Worm (Caenorhabditis elegans) whole organism, young adult: ENCODE measurements around the gene grl-17.

Experiments used
- B0261.1 ChIP-seq: sonication (generic microtip); optimal IDR thresholded peaks from 2 replicates; lab custom pipeline; 2016; ENCODE audit warnings: mild to moderate bottlenecking, missing genetic modification characterization, moderate library complexity, missing compliant biosample characterization
- B0336.3 ChIP-seq: fragments of 200-800 bp; sonication (Bioruptor generic); IDR thresholded peaks from 2 replicates; pipeline ENCODE4 v1.3.6; 2022; ENCODE audit warnings: missing genetic modification characterization, missing compliant biosample characterization
- C06A6.2 ChIP-seq: fragments of 200-800 bp; sonication (Bioruptor generic); conservative IDR thresholded peaks from 2 replicates; pipeline ENCODE4 v1.3.6; 2022; ENCODE audit warnings: missing genetic modification characterization, missing compliant biosample characterization
- C17E4.6 ChIP-seq: fragments of 200-800 bp; sonication (Bioruptor generic); IDR thresholded peaks from 2 replicates; pipeline ENCODE4 v1.3.6; 2022; ENCODE audit warnings: missing genetic modification reagents, missing genetic modification characterization, missing compliant biosample characterization
- D2030.7 ChIP-seq: fragments of 200-800 bp; sonication (Bioruptor generic); IDR thresholded peaks from 2 replicates; pipeline ENCODE4 v1.3.6; 2022; ENCODE audit warnings: missing genetic modification reagents, missing genetic modification characterization, missing compliant biosample characterization
- F22D6.2 ChIP-seq: sonication (generic microtip); optimal IDR thresholded peaks from 2 replicates; lab custom pipeline; 2016; ENCODE audit warnings: mild to moderate bottlenecking, missing genetic modification characterization, missing compliant biosample characterization
- F33H1.4 ChIP-seq: fragments of 200-800 bp; sonication (Bioruptor generic); IDR thresholded peaks from 2 replicates; pipeline ENCODE4 v1.3.6; 2022; ENCODE audit warnings: missing genetic modification reagents, missing genetic modification characterization, missing compliant biosample characterization
- F39B2.1 ChIP-seq: fragments of 200-800 bp; sonication (Bioruptor generic); IDR thresholded peaks from 2 replicates; pipeline ENCODE4 v1.3.6; 2022; ENCODE audit warnings: missing genetic modification reagents, missing genetic modification characterization, missing compliant biosample characterization
- F57A8.1 ChIP-seq: fragments of 200-800 bp; sonication (Bioruptor generic); optimal IDR thresholded peaks from 2 replicates; lab custom pipeline; 2018; ENCODE audit warnings: mild to moderate bottlenecking, missing genetic modification characterization, moderate library complexity, missing compliant biosample characterization
- F57C9.4 ChIP-seq: sonication (generic microtip); optimal IDR thresholded peaks from 2 replicates; lab custom pipeline; 2017; ENCODE audit warnings: mild to moderate bottlenecking, missing genetic modification characterization, missing compliant biosample characterization
- K12H6.12 ChIP-seq: fragments of 200-800 bp; sonication (Bioruptor generic); optimal IDR thresholded peaks from 2 replicates; lab custom pipeline; 2018; ENCODE audit warnings: mild to moderate bottlenecking, missing genetic modification characterization, missing compliant biosample characterization
- T07F8.4 ChIP-seq: sonication (generic microtip); optimal IDR thresholded peaks from 2 replicates; lab custom pipeline; 2016; ENCODE audit warnings: mild to moderate bottlenecking, missing genetic modification characterization, moderate library complexity, missing compliant biosample characterization
- Y67H2A.10 ChIP-seq: fragments of 200-800 bp; sonication (Bioruptor generic); conservative IDR thresholded peaks from 2 replicates; pipeline ENCODE4 v1.3.6; 2022; ENCODE audit warnings: missing genetic modification reagents, missing genetic modification characterization, missing compliant biosample characterization
- Y95B8A.8 ChIP-seq: fragments of 200-800 bp; sonication (Bioruptor generic); IDR thresholded peaks from 2 replicates; pipeline ENCODE4 v1.3.6; 2022; ENCODE audit warnings: missing genetic modification reagents, missing genetic modification characterization, missing compliant biosample characterization
- ZK185.1 ChIP-seq: sonication (generic microtip); optimal IDR thresholded peaks from 2 replicates; lab custom pipeline; 2016; ENCODE audit warnings: mild to moderate bottlenecking, missing genetic modification characterization, missing compliant biosample characterization; ENCODE audit not compliant: poor library complexity, severe bottlenecking
- bed-1 ChIP-seq: fragments of 200-800 bp; sonication (Bioruptor generic); IDR thresholded peaks from 2 replicates; pipeline ENCODE4 v1.3.6; 2022; ENCODE audit warnings: missing genetic modification reagents, missing genetic modification characterization, missing compliant biosample characterization
- ccch-3 ChIP-seq: fragments of 200-800 bp; sonication (Bioruptor generic); optimal IDR thresholded peaks from 2 replicates; lab custom pipeline; 2018; ENCODE audit warnings: mild to moderate bottlenecking, missing genetic modification characterization, missing compliant biosample characterization
- cebp-2 ChIP-seq: fragments of 200-800 bp; sonication (Bioruptor generic); IDR thresholded peaks from 2 replicates; pipeline ENCODE4 v1.3.6; 2022; ENCODE audit warnings: missing genetic modification characterization, missing compliant biosample characterization
- ceh-79 ChIP-seq: sonication (generic microtip); optimal IDR thresholded peaks from 2 replicates; lab custom pipeline; 2017; ENCODE audit warnings: mild to moderate bottlenecking, missing genetic modification characterization, missing compliant biosample characterization
- ceh-91 ChIP-seq: fragments of 200-800 bp; sonication (Bioruptor generic); IDR thresholded peaks from 2 replicates; pipeline ENCODE4 v1.3.6; 2022; ENCODE audit warnings: missing genetic modification reagents, missing genetic modification characterization, missing compliant biosample characterization
- egl-18 ChIP-seq: fragments of 200-800 bp; sonication (Bioruptor generic); IDR thresholded peaks from 2 replicates; pipeline ENCODE4 v1.3.6; 2022; ENCODE audit warnings: missing genetic modification reagents, missing genetic modification characterization, missing compliant biosample characterization
- egl-44 ChIP-seq: fragments of 200-800 bp; sonication (Bioruptor generic); IDR thresholded peaks from 2 replicates; pipeline ENCODE4 v1.3.6; 2022; ENCODE audit warnings: missing genetic modification reagents, missing genetic modification characterization, missing compliant biosample characterization
- ets-4 ChIP-seq: fragments of 200-800 bp; sonication (Bioruptor generic); optimal IDR thresholded peaks from 2 replicates; lab custom pipeline; 2018; ENCODE audit warnings: mild to moderate bottlenecking, missing genetic modification characterization, missing compliant biosample characterization
- him-1 ChIP-seq: sonication (generic microtip); optimal IDR thresholded peaks from 2 replicates; lab custom pipeline; 2016; ENCODE audit warnings: missing genotype, missing genetic modification reagents, missing genetic modification characterization, missing compliant biosample characterization
- hlh-12 ChIP-seq: sonication (generic microtip); optimal IDR thresholded peaks from 2 replicates; lab custom pipeline; 2016; ENCODE audit warnings: missing genetic modification characterization, missing compliant biosample characterization
- hmg-1.2 ChIP-seq: fragments of 200-800 bp; sonication (Bioruptor generic); IDR thresholded peaks from 2 replicates; pipeline ENCODE4 v1.3.6; 2022; ENCODE audit warnings: missing genetic modification reagents, missing genetic modification characterization, missing compliant biosample characterization
- hmg-20 ChIP-seq: fragments of 200-800 bp; sonication (Bioruptor generic); IDR thresholded peaks from 2 replicates; pipeline ENCODE4 v1.3.6; 2022; ENCODE audit warnings: missing genetic modification reagents, missing genetic modification characterization, missing compliant biosample characterization
- lsl-1 ChIP-seq: fragments of 200-800 bp; sonication (Bioruptor generic); optimal IDR thresholded peaks from 2 replicates; lab custom pipeline; 2018; ENCODE audit warnings: mild to moderate bottlenecking, missing genetic modification characterization, moderate library complexity, missing compliant biosample characterization
- lsy-27 ChIP-seq: sonication (generic microtip); optimal IDR thresholded peaks from 2 replicates; lab custom pipeline; 2017; ENCODE audit warnings: missing genetic modification characterization, mild to moderate bottlenecking, missing compliant biosample characterization, antibody characterized with exemption, missing genotype, borderline replicate concordance; ENCODE audit not compliant: insufficient read depth
- madf-8 ChIP-seq: fragments of 200-800 bp; sonication (Bioruptor generic); conservative IDR thresholded peaks from 2 replicates; pipeline ENCODE4 v1.3.6; 2022; ENCODE audit warnings: missing genetic modification reagents, missing genetic modification characterization, missing compliant biosample characterization
- mel-28 ChIP-seq: sonication (generic microtip); optimal IDR thresholded peaks from 2 replicates; lab custom pipeline; 2016; ENCODE audit warnings: borderline replicate concordance, mild to moderate bottlenecking, missing genetic modification characterization, missing compliant biosample characterization
- mxl-1 ChIP-seq: sonication (generic microtip); optimal IDR thresholded peaks from 2 replicates; lab custom pipeline; 2016; ENCODE audit warnings: missing genetic modification characterization, missing compliant biosample characterization
- nfyb-1 ChIP-seq: fragments of 200-800 bp; sonication (Bioruptor generic); IDR thresholded peaks from 2 replicates; pipeline ENCODE4 v1.3.6; 2022; ENCODE audit warnings: missing genetic modification reagents, missing genetic modification characterization, missing compliant biosample characterization
- nhr-120 ChIP-seq: fragments of 200-800 bp; sonication (Bioruptor generic); IDR thresholded peaks from 2 replicates; pipeline ENCODE4 v1.3.6; 2022; ENCODE audit warnings: missing genetic modification characterization, missing compliant biosample characterization
- nhr-179 ChIP-seq: sonication (generic microtip); optimal IDR thresholded peaks from 2 replicates; lab custom pipeline; 2016; ENCODE audit warnings: mild to moderate bottlenecking, missing genetic modification characterization, missing compliant biosample characterization
- nhr-27 ChIP-seq: fragments of 200-800 bp; sonication (Bioruptor generic); optimal IDR thresholded peaks from 2 replicates; lab custom pipeline; 2018; ENCODE audit warnings: mild to moderate bottlenecking, missing genetic modification characterization, moderate library complexity, missing compliant biosample characterization
- nhr-80 ChIP-seq: sonication (generic microtip); optimal IDR thresholded peaks from 2 replicates; lab custom pipeline; 2016; ENCODE audit warnings: missing genetic modification characterization, missing compliant biosample characterization
- rcor-1 ChIP-seq: fragments of 200-800 bp; sonication (Bioruptor generic); IDR thresholded peaks from 2 replicates; pipeline ENCODE4 v1.3.6; 2022; ENCODE audit warnings: missing genetic modification reagents, missing genetic modification characterization, missing compliant biosample characterization
- rec-8 ChIP-seq, 2 experiments: sonication (generic microtip); optimal IDR thresholded peaks; 2 replicates each; lab custom pipeline; 2016; ENCODE audit warnings: mild to moderate bottlenecking in 2 of 2, missing genetic modification characterization in 2 of 2, missing genetic modification reagents in 2 of 2, missing genotype in 2 of 2, missing biosample characterization in 1 of 2, missing compliant biosample characterization in 1 of 2, moderate library complexity in 1 of 2
- snpc-1.1 ChIP-seq: sonication (generic microtip); optimal IDR thresholded peaks from 2 replicates; lab custom pipeline; 2017; ENCODE audit warnings: missing genetic modification characterization, mild to moderate bottlenecking, missing compliant biosample characterization, antibody characterized with exemption, moderate library complexity, missing genotype, missing genetic modification reagents; ENCODE audit not compliant: insufficient read depth
- tbx-9 ChIP-seq: sonication (generic microtip); optimal IDR thresholded peaks from 2 replicates; lab custom pipeline; 2016; ENCODE audit warnings: borderline replicate concordance, missing genetic modification characterization, inconsistent platforms, missing compliant biosample characterization
- tlf-1 ChIP-seq: fragments of 200-800 bp; sonication (Bioruptor generic); optimal IDR thresholded peaks from 2 replicates; lab custom pipeline; 2018; ENCODE audit warnings: mild to moderate bottlenecking, missing genetic modification characterization, missing compliant biosample characterization
- ztf-25 ChIP-seq: fragments of 200-800 bp; sonication (Bioruptor generic); IDR thresholded peaks from 2 replicates; pipeline ENCODE4 v1.3.6; 2022; ENCODE audit warnings: missing genetic modification reagents, missing genetic modification characterization, missing compliant biosample characterization
- ztf-26 ChIP-seq: sonication (generic microtip); optimal IDR thresholded peaks from 2 replicates; lab custom pipeline; 2017; ENCODE audit warnings: missing genetic modification characterization, missing compliant biosample characterization
- ztf-3 ChIP-seq: fragments of 200-800 bp; sonication (Bioruptor generic); optimal IDR thresholded peaks from 2 replicates; lab custom pipeline; 2018; ENCODE audit warnings: mild to moderate bottlenecking, missing genetic modification characterization, missing compliant biosample characterization

grl-17 gene

DNA sequence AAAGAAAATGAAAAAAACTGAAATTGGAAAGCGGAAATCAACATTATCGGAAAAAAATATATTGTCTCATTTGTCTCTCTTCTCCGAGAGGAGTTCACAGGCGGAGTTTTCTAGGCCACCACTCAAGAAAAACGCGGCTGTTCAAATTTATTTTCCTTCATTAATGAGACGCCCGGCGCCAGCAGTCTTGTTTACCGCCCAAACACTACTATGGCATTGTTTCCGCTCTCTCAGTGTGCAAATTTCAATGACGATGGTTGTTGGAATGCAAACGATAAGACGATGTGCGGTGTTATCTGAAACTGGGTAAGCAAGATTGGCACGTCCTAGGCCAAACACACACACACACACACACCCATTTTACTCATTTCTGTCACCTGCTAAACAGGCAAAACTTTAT lies 7.0 kb downstream of the grl-17 start, which contains the start of gene cav-2 (continued):
- TF ChIP-seq F33H1.4 (peak; percentile 44), rec-8 (tag; optimal IDR thresholded peaks at IDR 0.05; lab: Kevin White, UChicago) (peak in 1 of 2 experiments; percentile 66), egl-18 (GFP tag; lab: Robert Waterston, UW) (no peak), lsl-1 (GFP tag; lab: Kevin White, UChicago) (peak; percentile 36), ceh-91 (GFP tag; lab: Robert Waterston, UW) (no peak), mel-28 (tag; lab: Kevin White, UChicago) (no peak), Y95B8A.8 (GFP tag; lab: Robert Waterston, UW) (peak; percentile 71; the same call in 1 of the 2 replicates), nhr-179 (tag; lab: Kevin White, UChicago) (no peak), nhr-27 (tag; lab: Kevin White, UChicago) (peak; percentile 57), madf-8 (GFP tag; lab: Robert Waterston, UW) (peak; percentile 45), nhr-120 (GFP tag; lab: Robert Waterston, UW) (0 out of 2 replicates have a peak, but pooled peaks have one; percentile 53), ets-4 (GFP tag; lab: Kevin White, UChicago) (peak; percentile 98), mxl-1 (tag; lab: Kevin White, UChicago) (no peak), F57C9.4 (tag; lab: Kevin White, UChicago) (no peak), T07F8.4 (tag; lab: Kevin White, UChicago) (no peak), him-1 (tag; lab: Kevin White, UChicago) (peak; percentile 61), F57A8.1 (GFP tag; lab: Kevin White, UChicago) (no peak), D2030.7 (GFP tag; lab: Robert Waterston, UW) (peak; percentile 41), nfyb-1 (GFP tag; lab: Robert Waterston, UW) (peak; percentile 52; the same call in 1 of the 2 replicates), nhr-80 (tag; lab: Kevin White, UChicago) (peak; percentile 95), F39B2.1 (GFP tag; lab: Robert Waterston, UW) (no peak), rcor-1 (GFP tag; lab: Robert Waterston, UW) (peak; percentile 71), tbx-9 (tag; lab: Kevin White, UChicago) (no peak), hlh-12 (no peak), B0261.1 (tag; lab: Kevin White, UChicago) (no peak), ccch-3 (GFP tag; lab: Kevin White, UChicago) (no peak), C06A6.2 (GFP tag; lab: Robert Waterston, UW) (0 out of 2 replicates have a peak, but pooled peaks have one; percentile 28), B0336.3 (GFP tag; lab: Robert Waterston, UW) (peak; percentile 61; the same call in 1 of the 2 replicates)

DNA sequence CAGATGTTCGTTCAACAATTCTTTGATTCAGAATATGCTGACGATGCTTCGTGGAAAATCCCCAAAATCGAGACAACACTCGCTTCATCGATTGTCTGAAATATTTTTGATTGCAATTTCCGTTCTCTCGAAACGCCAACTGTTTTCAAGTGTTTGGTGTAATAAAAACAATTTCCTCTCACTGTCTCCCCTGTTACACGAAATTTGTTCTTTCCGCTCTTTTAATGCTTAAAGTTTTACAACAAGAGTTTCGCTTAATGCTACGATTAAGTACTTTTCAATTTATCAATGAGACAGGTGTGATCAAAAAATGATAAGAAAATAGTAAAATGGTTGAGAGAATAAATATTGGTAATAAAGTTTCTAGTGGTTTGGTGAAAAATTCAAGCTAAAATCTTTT lies 7.4 kb downstream of the grl-17 start, which contains the start of gene C56A3.6:
Gene C56A3.6, minus strand, starts transcription at position 101 of the 400 bp plus-strand sequence.
- TF ChIP-seq F22D6.2 (tag; lab: Kevin White, UChicago) (no peak), nhr-120 (GFP tag; lab: Robert Waterston, UW) (no peak), bed-1 (GFP tag; lab: Robert Waterston, UW) (no peak), ztf-26 (tag; lab: Kevin White, UChicago) (no peak), ceh-79 (tag; lab: Kevin White, UChicago) (no peak), F57A8.1 (GFP tag; lab: Kevin White, UChicago) (no peak), ZK185.1 (tag; lab: Kevin White, UChicago) (no peak), cebp-2 (GFP tag; lab: Robert Waterston, UW) (no peak)

DNA sequence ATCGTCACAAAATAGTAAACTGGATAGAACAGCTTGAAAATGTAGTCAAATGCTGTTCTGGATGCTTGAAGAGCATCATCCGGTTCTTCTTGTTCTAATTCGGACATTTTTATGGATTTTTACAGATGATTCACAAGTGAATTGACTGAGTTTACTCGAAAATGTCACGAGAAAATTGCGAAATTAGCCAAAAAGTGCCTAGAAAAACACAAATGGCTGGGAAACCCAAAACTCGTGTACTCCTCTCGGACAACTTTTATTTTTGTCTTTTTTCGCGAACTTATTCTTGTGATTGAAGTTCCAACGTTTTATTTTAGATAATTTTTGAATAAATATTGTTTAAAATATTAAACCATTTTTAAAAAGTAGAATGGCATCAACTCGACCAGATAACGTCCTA lies 12.1 kb downstream of the grl-17 start, which contains the start of the genes C56A3.4 and C56A3.5:
Gene C56A3.4, minus strand, starts transcription at position 154 of the 400 bp plus-strand sequence.
Gene C56A3.5, plus strand, starts transcription at position 367 of the 400 bp plus-strand sequence.
- TF ChIP-seq hmg-20, result no peak
- TF ChIP-seq ztf-26 (tag; lab: Kevin White, UChicago), result no peak
- peak; percentile 27 for TF ChIP-seq K12H6.12 (tag; lab: Kevin White, UChicago)
- TF ChIP-seq snpc-1.1 (tag; lab: Kevin White, UChicago), result no peak
- TF ChIP-seq tlf-1 (GFP tag; lab: Kevin White, UChicago), result no peak
- TF ChIP-seq ztf-25 (GFP tag; lab: Robert Waterston, UW), result 0 out of 2 replicates have a peak, but pooled peaks have one; percentile 10
- no peak for TF ChIP-seq C17E4.6
- no peak for TF ChIP-seq egl-44
- 0 out of 2 replicates have a peak, but pooled peaks have one; percentile 21 for TF ChIP-seq hmg-1.2
- no peak for TF ChIP-seq F57C9.4 (tag; lab: Kevin White, UChicago)
- TF ChIP-seq Y67H2A.10 (GFP tag; lab: Robert Waterston, UW), result no peak
- no peak for TF ChIP-seq B0336.3 (GFP tag; lab: Robert Waterston, UW)
- TF ChIP-seq lsy-27 (tag; lab: Kevin White, UChicago), result no peak
- no peak for TF ChIP-seq ztf-3 (GFP tag; lab: Kevin White, UChicago)
